Worm (Caenorhabditis elegans) whole organism, L4 larva: ENCODE data around the gene F59E12.8.

ENCODE experiments used
- F44E2.7 ChIP-seq: fragments of 200-800 bp; sonication (Bioruptor generic); IDR thresholded peaks from 2 replicates; pipeline ENCODE4 v2.1.2; 2022; ENCODE audit warnings: missing genetic modification characterization, missing compliant biosample characterization
- F49E8.2 ChIP-seq: sonication (generic microtip); optimal IDR thresholded peaks from 2 replicates; lab custom pipeline; 2016; ENCODE audit warnings: missing compliant biosample characterization, mild to moderate bottlenecking, missing genetic modification characterization, borderline replicate concordance
- R02D3.7 ChIP-seq: fragments of 150-350 bp; sonication (generic microtip); optimal IDR thresholded peaks from 3 replicates; lab custom pipeline; 2014; ENCODE audit warnings: missing biosample characterization, missing genetic modification characterization
- T20F7.1 ChIP-seq: fragments of 200-800 bp; sonication (Bioruptor generic); optimal IDR thresholded peaks from 2 replicates; lab custom pipeline; 2018; ENCODE audit warnings: mild to moderate bottlenecking, missing genetic modification characterization, missing compliant biosample characterization
- T26A8.4 ChIP-seq: fragments of 200-800 bp; sonication (Bioruptor generic); IDR thresholded peaks from 2 replicates; pipeline ENCODE4 v1.3.6; 2022; ENCODE audit warnings: missing genetic modification characterization, missing compliant biosample characterization
- Y105C5A.15 ChIP-seq: fragments of 200-800 bp; sonication (Bioruptor generic); IDR thresholded peaks from 2 replicates; pipeline ENCODE4 v1.3.6; 2022; ENCODE audit warnings: missing genetic modification characterization, missing compliant biosample characterization
- Y5F2A.4 ChIP-seq: fragments of 200-800 bp; sonication (Bioruptor generic); optimal IDR thresholded peaks from 2 replicates; lab custom pipeline; 2018; ENCODE audit warnings: mild to moderate bottlenecking, missing genetic modification characterization, missing compliant biosample characterization
- Y75B8A.6 ChIP-seq: fragments of 200-800 bp; sonication (Bioruptor generic); IDR thresholded peaks from 2 replicates; pipeline ENCODE4 v1.3.6; 2022; ENCODE audit warnings: missing genetic modification reagents, missing genetic modification characterization, missing compliant biosample characterization
- aha-1 ChIP-seq: fragments of 150-350 bp; peaks from one replicate; lab custom pipeline; 2014; ENCODE audit warnings: missing biosample characterization, missing genetic modification characterization
- ceh-28 ChIP-seq: fragments of 150-350 bp; optimal IDR thresholded peaks from 2 replicates; lab custom pipeline; 2014; ENCODE audit warnings: missing biosample characterization, missing genetic modification reagents, missing genetic modification characterization
- ceh-32 ChIP-seq: sonication (generic microtip); optimal IDR thresholded peaks from 2 replicates; lab custom pipeline; 2016; ENCODE audit warnings: mild to moderate bottlenecking, missing genetic modification characterization, missing compliant biosample characterization; ENCODE audit not compliant: poor library complexity
- ceh-44 ChIP-seq: fragments of 200-800 bp; sonication (Bioruptor generic); IDR thresholded peaks from 2 replicates; pipeline ENCODE4 v1.3.6; 2022; ENCODE audit warnings: missing genetic modification reagents, missing genetic modification characterization, missing compliant biosample characterization
- ceh-62 ChIP-seq: sonication (generic microtip); optimal IDR thresholded peaks from 2 replicates; lab custom pipeline; 2017; ENCODE audit warnings: missing biosample characterization, missing genetic modification characterization
- ceh-82 ChIP-seq: sonication (generic microtip); optimal IDR thresholded peaks from 2 replicates; lab custom pipeline; 2017; ENCODE audit warnings: missing biosample characterization, missing genetic modification characterization
- cey-2 ChIP-seq: sonication (generic microtip); optimal IDR thresholded peaks from 3 replicates; lab custom pipeline; 2017; ENCODE audit warnings: missing genetic modification characterization, mild to moderate bottlenecking, missing compliant biosample characterization, antibody characterized with exemption, borderline replicate concordance; ENCODE audit not compliant: insufficient read depth
- ctbp-1 ChIP-seq: fragments of 200-800 bp; sonication (Bioruptor generic); IDR thresholded peaks from 2 replicates; pipeline ENCODE4 v1.3.6; 2022; ENCODE audit warnings: missing genetic modification reagents, missing genetic modification characterization, missing compliant biosample characterization
- daf-12 ChIP-seq: fragments of 150-350 bp; optimal IDR thresholded peaks from 2 replicates; lab custom pipeline; 2014; ENCODE audit warnings: missing biosample characterization, missing genetic modification reagents, missing genetic modification characterization
- daf-16 ChIP-seq, 3 experiments: sonication (generic microtip); optimal IDR thresholded peaks; 2 replicates each; lab custom pipeline; 2016 to 2017; ENCODE audit warnings: missing genetic modification characterization in 3 of 3, missing genetic modification reagents in 3 of 3, mild to moderate bottlenecking in 2 of 3, missing compliant biosample characterization in 2 of 3, missing biosample characterization in 1 of 3, moderate library complexity in 1 of 3
- daf-19 ChIP-seq: fragments of 200-800 bp; sonication (Bioruptor generic); conservative IDR thresholded peaks from 2 replicates; pipeline ENCODE4 v1.3.6; 2022; ENCODE audit warnings: missing genetic modification characterization, missing compliant biosample characterization
- dmd-6 ChIP-seq: fragments of 200-800 bp; sonication (Bioruptor generic); IDR thresholded peaks from 2 replicates; pipeline ENCODE4 v1.3.6; 2022; ENCODE audit warnings: missing genetic modification reagents, missing genetic modification characterization, missing compliant biosample characterization
- dmd-8 ChIP-seq: fragments of 200-800 bp; sonication (Bioruptor generic); IDR thresholded peaks from 2 replicates; pipeline ENCODE4 v1.3.6; 2022; ENCODE audit warnings: missing genetic modification characterization, missing compliant biosample characterization
- dpl-1 ChIP-seq: fragments of 150-350 bp; optimal IDR thresholded peaks from 2 replicates; lab custom pipeline; 2014; ENCODE audit warnings: missing biosample characterization, missing genetic modification reagents, missing genetic modification characterization
- egl-27 ChIP-seq: sonication (generic microtip); optimal IDR thresholded peaks from 3 replicates; lab custom pipeline; 2017; ENCODE audit warnings: missing biosample characterization, missing genetic modification reagents, missing genetic modification characterization
- egl-43 ChIP-seq: fragments of 200-800 bp; sonication (Bioruptor generic); IDR thresholded peaks from 2 replicates; pipeline ENCODE4 v1.3.6; 2022; ENCODE audit warnings: missing genetic modification reagents, missing genetic modification characterization, missing compliant biosample characterization
- hlh-11 ChIP-seq: fragments of 200-800 bp; sonication (Bioruptor generic); optimal IDR thresholded peaks from 2 replicates; lab custom pipeline; 2018; ENCODE audit warnings: mild to moderate bottlenecking, missing genetic modification characterization, missing compliant biosample characterization
- hlh-30 ChIP-seq: sonication (generic microtip); optimal IDR thresholded peaks from 2 replicates; lab custom pipeline; 2017; ENCODE audit warnings: antibody characterized with exemption, mild to moderate bottlenecking, missing genetic modification characterization, missing compliant biosample characterization; ENCODE audit not compliant: insufficient read depth
- lin-1 ChIP-seq: fragments of 200-800 bp; sonication (Bioruptor generic); IDR thresholded peaks from 2 replicates; pipeline ENCODE4 v1.3.6; 2022; ENCODE audit warnings: missing genetic modification reagents, missing genetic modification characterization, missing compliant biosample characterization
- lin-29 ChIP-seq: fragments of 200-800 bp; sonication (Bioruptor generic); IDR thresholded peaks from 2 replicates; pipeline ENCODE4 v1.3.6; 2022; ENCODE audit warnings: missing genetic modification reagents, missing genetic modification characterization, missing compliant biosample characterization
- lin-38 ChIP-seq: fragments of 200-800 bp; sonication (Bioruptor generic); IDR thresholded peaks from 2 replicates; pipeline ENCODE4 v1.3.6; 2022; ENCODE audit warnings: missing genetic modification reagents, missing genetic modification characterization, missing compliant biosample characterization
- lsy-2 ChIP-seq, 2 experiments: fragments of 150-350 bp in 1 of 2; sonication (generic microtip) in 1 of 2; optimal IDR thresholded peaks; 2 replicates each; lab custom pipeline; 2014 to 2017; ENCODE audit warnings: missing biosample characterization in 2 of 2, missing genetic modification characterization in 2 of 2
- madf-9 ChIP-seq: fragments of 200-800 bp; sonication (Bioruptor generic); conservative IDR thresholded peaks from 2 replicates; pipeline ENCODE4 v1.3.6; 2022; ENCODE audit warnings: missing genetic modification reagents, missing genetic modification characterization, missing compliant biosample characterization
- mep-1 ChIP-seq: fragments of 150-350 bp; sonication (generic microtip); optimal IDR thresholded peaks from 3 replicates; lab custom pipeline; 2014; ENCODE audit warnings: missing biosample characterization, missing genetic modification characterization
- nhr-102 ChIP-seq: sonication (generic microtip); optimal IDR thresholded peaks from 2 replicates; lab custom pipeline; 2016; ENCODE audit warnings: mild to moderate bottlenecking, missing genetic modification characterization, moderate library complexity, missing compliant biosample characterization
- nhr-111 ChIP-seq: fragments of 200-800 bp; sonication (Bioruptor generic); optimal IDR thresholded peaks from 2 replicates; lab custom pipeline; 2018; ENCODE audit warnings: mild to moderate bottlenecking, missing genetic modification characterization, missing compliant biosample characterization
- nhr-28 ChIP-seq: fragments of 150-350 bp; optimal IDR thresholded peaks from 2 replicates; lab custom pipeline; 2014; ENCODE audit warnings: missing biosample characterization, missing genetic modification characterization
- nhr-41 ChIP-seq: fragments of 200-800 bp; sonication (Bioruptor generic); IDR thresholded peaks from 2 replicates; pipeline ENCODE4 v1.3.6; 2022; ENCODE audit warnings: missing genetic modification reagents, missing genetic modification characterization, missing compliant biosample characterization
- nhr-76 ChIP-seq: fragments of 150-350 bp; optimal IDR thresholded peaks from 2 replicates; lab custom pipeline; 2014; ENCODE audit warnings: missing biosample characterization, missing genetic modification characterization
- php-3 ChIP-seq: fragments of 200-800 bp; sonication (Bioruptor generic); IDR thresholded peaks from 2 replicates; pipeline ENCODE4 v1.3.6; 2022; ENCODE audit warnings: missing genetic modification reagents, missing genetic modification characterization, missing compliant biosample characterization
- rbr-2 ChIP-seq: sonication (generic microtip); optimal IDR thresholded peaks from 2 replicates; lab custom pipeline; 2016; ENCODE audit warnings: missing genotype, missing genetic modification characterization, missing compliant biosample characterization
- saeg-2 ChIP-seq: fragments of 200-800 bp; sonication (Bioruptor generic); IDR thresholded peaks from 2 replicates; pipeline ENCODE4 v1.3.6; 2022; ENCODE audit warnings: missing genetic modification reagents, missing genetic modification characterization, missing compliant biosample characterization
- skn-1 ChIP-seq: fragments of 150-350 bp; optimal IDR thresholded peaks from 2 replicates; lab custom pipeline; 2014; ENCODE audit warnings: missing biosample characterization, missing genetic modification characterization
- snpc-4 ChIP-seq: fragments of 150-350 bp; optimal IDR thresholded peaks from 2 replicates; lab custom pipeline; 2014; ENCODE audit warnings: missing biosample characterization, missing genetic modification characterization
- spr-1 ChIP-seq: sonication (generic microtip); optimal IDR thresholded peaks from 2 replicates; lab custom pipeline; 2016; ENCODE audit warnings: mild to moderate bottlenecking, missing genetic modification characterization, missing compliant biosample characterization
- tag-97 ChIP-seq: fragments of 200-800 bp; sonication (Bioruptor generic); IDR thresholded peaks from 2 replicates; pipeline ENCODE4 v1.3.6; 2022; ENCODE audit warnings: missing genetic modification characterization, missing compliant biosample characterization
- unc-62 ChIP-seq, 3 experiments: fragments of 150-350 bp in 1 of 3; sonication (generic microtip); optimal IDR thresholded peaks in 2 of 3; peaks in 1 of 3; 1 replicate in 1 of 3; 2 replicates in 2 of 3; lab custom pipeline; 2014 to 2017; ENCODE audit warnings: missing biosample characterization in 3 of 3, missing genetic modification characterization in 3 of 3, missing genetic modification reagents in 3 of 3, missing genotype in 1 of 3
- zag-1 ChIP-seq: fragments of 150-350 bp; optimal IDR thresholded peaks from 2 replicates; lab custom pipeline; 2014; ENCODE audit warnings: missing biosample characterization, missing genetic modification characterization
- zfp-3 ChIP-seq: fragments of 200-800 bp; sonication (Bioruptor generic); conservative IDR thresholded peaks from 2 replicates; pipeline ENCODE4 v1.3.6; 2022; ENCODE audit warnings: missing genetic modification reagents, missing genetic modification characterization, missing compliant biosample characterization
- zip-11 ChIP-seq: fragments of 200-800 bp; sonication (Bioruptor generic); IDR thresholded peaks from 2 replicates; pipeline ENCODE4 v1.3.6; 2022; ENCODE audit warnings: missing genetic modification characterization, missing compliant biosample characterization
- ztf-11 ChIP-seq: fragments of 150-350 bp; optimal IDR thresholded peaks from 2 replicates; lab custom pipeline; 2014; ENCODE audit warnings: missing biosample characterization, missing genetic modification characterization
- ztf-7 ChIP-seq: fragments of 150-350 bp; optimal IDR thresholded peaks from 2 replicates; lab custom pipeline; 2014; ENCODE audit warnings: missing biosample characterization, missing genetic modification characterization

Gene F59E12.8

ce11 chrII:5661735-5662177 is 25.0 kb upstream of the F59E12.8 start (continued):
- TF ChIP-seq F49E8.2 (tag; lab: Kevin White, UChicago) (peak; percentile 88), aha-1 (tag; lab: Kevin White, UChicago) (peak; percentile 99), daf-12 (tag; lab: Kevin White, UChicago) (no peak), ceh-44 (GFP tag; lab: Robert Waterston, UW) (peak; percentile 34; the same call in 1 of the 2 replicates), saeg-2 (GFP tag; lab: Robert Waterston, UW) (peak; percentile 95), ceh-32 (peak; percentile 59), R02D3.7 (tag; lab: Kevin White, UChicago) (no peak), zip-11 (GFP tag; lab: Robert Waterston, UW) (peak; percentile 67; the same call in 1 of the 2 replicates), lsy-2 (tag; optimal IDR thresholded peaks at IDR 0.05; lab: Kevin White, UChicago) (peak; percentile 86 to 89), nhr-111 (GFP tag; lab: Kevin White, UChicago) (peak; percentile 99), zag-1 (peak; percentile 44), T26A8.4 (GFP tag; lab: Robert Waterston, UW) (peak; percentile 97), snpc-4 (tag; lab: Kevin White, UChicago) (no peak), dmd-6 (GFP tag; lab: Robert Waterston, UW) (peak; percentile 90), lin-38 (peak; percentile 89), egl-27 (tag; lab: Kevin White, UChicago) (peak; percentile 78), ceh-62 (no peak), T20F7.1 (GFP tag; lab: Kevin White, UChicago) (peak; percentile 82), daf-16 (GFP tag; optimal IDR thresholded peaks at IDR 0.05; lab: Kevin White, UChicago) (peak; percentile 43 to 46), daf-16 (tag; optimal IDR thresholded peaks at IDR 0.05; lab: Kevin White, UChicago) (peak; percentile 72), php-3 (GFP tag; lab: Robert Waterston, UW) (peak; percentile 90), dmd-8 (peak; percentile 98), ceh-82 (no peak), Y105C5A.15 (GFP tag; lab: Robert Waterston, UW) (peak; percentile 99), cey-2 (tag; lab: Kevin White, UChicago) (no peak), nhr-76 (tag; lab: Kevin White, UChicago) (no peak), zfp-3 (peak; percentile 98), daf-19 (0 out of 2 replicates have a peak, but pooled peaks have one; percentile 51), skn-1 (peak; percentile 62), hlh-11 (tag; lab: Kevin White, UChicago) (peak; percentile 87), mep-1 (tag; lab: Kevin White, UChicago) (peak; percentile 90), rbr-2 (tag; lab: Kevin White, UChicago) (peak; percentile 96), Y5F2A.4 (GFP tag; lab: Kevin White, UChicago) (peak; percentile 81), F44E2.7 (GFP tag; lab: Robert Waterston, UW) (peak; percentile 94), madf-9 (GFP tag; lab: Robert Waterston, UW) (peak; percentile 90), egl-43 (GFP tag; lab: Robert Waterston, UW) (peak; percentile 99), ctbp-1 (GFP tag; lab: Robert Waterston, UW) (peak; percentile 99), nhr-28 (tag; lab: Kevin White, UChicago) (peak; percentile 55), nhr-41 (peak; percentile 95), spr-1 (tag; lab: Kevin White, UChicago) (peak; percentile 91), tag-97 (GFP tag; lab: Robert Waterston, UW) (peak; percentile 90), ztf-7 (tag; lab: Kevin White, UChicago) (peak; percentile 9), ceh-28 (tag; lab: Kevin White, UChicago) (peak; percentile 76), unc-62 (GFP tag; optimal IDR thresholded peaks at IDR 0.05 in 1 of 2; lab: Kevin White, UChicago) (peak in 1 of 2 experiments; percentile 100), unc-62 (tag; optimal IDR thresholded peaks at IDR 0.05; lab: Kevin White, UChicago) (peak; percentile 45), ztf-11 (tag; lab: Kevin White, UChicago) (peak; percentile 29), dpl-1 (peak; percentile 37), lin-1 (peak; percentile 98), lin-29 (GFP tag; lab: Robert Waterston, UW) (peak; percentile 89), Y75B8A.6 (GFP tag; lab: Robert Waterston, UW) (peak; percentile 98), nhr-102 (tag; lab: Kevin White, UChicago) (peak; percentile 70), hlh-30 (tag; lab: Kevin White, UChicago) (peak; percentile 89)
